Worm (Caenorhabditis elegans) whole organism, L2 larva: ENCODE data around the gene unc-8.

ENCODE experiments used
- lin-39 ChIP-seq: fragments of 150-350 bp; optimal IDR thresholded peaks from 2 replicates; lab custom pipeline; 2014; ENCODE audit warnings: missing biosample characterization, missing genetic modification reagents, missing genetic modification characterization
- lsy-2 ChIP-seq, 2 experiments: fragments of 150-350 bp in 1 of 2; sonication (generic microtip) in 1 of 2; optimal IDR thresholded peaks; 2 replicates each; lab custom pipeline; 2014 to 2017; ENCODE audit warnings: missing biosample characterization in 2 of 2, missing genetic modification characterization in 2 of 2
- mab-5 ChIP-seq: fragments of 150-350 bp; optimal IDR thresholded peaks from 2 replicates; lab custom pipeline; 2014; ENCODE audit warnings: missing biosample characterization, missing genetic modification characterization
- nhr-10 ChIP-seq: sonication (generic microtip); optimal IDR thresholded peaks from 2 replicates; lab custom pipeline; 2017; ENCODE audit warnings: missing biosample characterization, missing genetic modification characterization
- nhr-23 ChIP-seq: fragments of 150-350 bp; optimal IDR thresholded peaks from 2 replicates; lab custom pipeline; 2014; ENCODE audit warnings: missing biosample characterization, missing genetic modification reagents, missing genetic modification characterization
- unc-55 ChIP-seq: fragments of 150-350 bp; sonication (generic microtip); optimal IDR thresholded peaks from 3 replicates; lab custom pipeline; 2014; ENCODE audit warnings: missing biosample characterization, missing genetic modification reagents, missing genetic modification characterization

DNA sequence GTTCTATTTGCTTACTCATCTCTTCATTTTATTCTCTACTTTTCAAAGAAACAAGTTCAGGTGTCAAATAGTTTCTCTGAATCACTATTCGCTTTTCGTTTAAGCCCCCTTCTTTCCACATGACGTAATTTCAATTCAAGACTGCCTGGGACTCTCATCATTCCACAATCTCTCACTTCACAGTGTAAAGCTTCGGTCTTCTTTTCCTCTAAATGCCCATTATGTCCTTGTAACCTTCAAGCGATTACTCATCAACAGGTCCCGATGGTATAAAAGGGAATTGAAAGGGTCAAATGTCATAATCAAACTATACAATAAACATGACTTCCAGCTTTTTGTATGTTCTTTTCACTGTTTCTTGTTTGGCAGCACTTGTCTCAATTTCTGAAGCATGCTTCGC is 18.0 kb upstream of the unc-8 start, which contains the start of gene C42D4.3:
- no peak for TF ChIP-seq lsy-2 (tag; optimal IDR thresholded peaks at IDR 0.05; lab: Kevin White, UChicago)
- no peak for TF ChIP-seq unc-55 (GFP tag; lab: Kevin White, UChicago)
- no peak for TF ChIP-seq nhr-23
- no peak for TF ChIP-seq lin-39 (tag; lab: Kevin White, UChicago)
- TF ChIP-seq nhr-10, result no peak
- TF ChIP-seq mab-5, result no peak
